Fruit fly (Drosophila melanogaster) whole organism, wandering third instar larva: ENCODE results near the gene CG7824.
A peak's percentile ranks its signal among the peaks of the same experiment; 100 is the strongest.

ENCODE experiments used
- Abd-B ChIP-seq: fragments of >200 bp; optimal IDR thresholded peaks from 2 replicates; lab custom pipeline; 2017; ENCODE audit warnings: missing biosample characterization, missing genetic modification characterization
- CG32264 ChIP-seq: fragments of 200-800 bp; sonication (Bioruptor generic); optimal IDR thresholded peaks from 2 replicates; lab custom pipeline; 2016; ENCODE audit warnings: missing biosample characterization, missing genetic modification characterization
- CG9705 ChIP-seq: fragments of 200-800 bp; sonication (Bioruptor generic); optimal IDR thresholded peaks from 2 replicates; lab custom pipeline; 2018; ENCODE audit warnings: missing biosample characterization, mild to moderate bottlenecking, missing genetic modification characterization
- CrebA ChIP-seq: fragments of 200-800 bp; sonication (Bioruptor generic); optimal IDR thresholded peaks from 2 replicates; lab custom pipeline; 2016; ENCODE audit warnings: missing biosample characterization, mild to moderate bottlenecking, missing genetic modification characterization, borderline replicate concordance
- Dfd ChIP-seq: fragments of >200 bp; optimal IDR thresholded peaks from 2 replicates; lab custom pipeline; 2017; ENCODE audit warnings: missing biosample characterization, missing genetic modification characterization
- Dif ChIP-seq: fragments of 200-275, 200-300 bp; sonication (Bioruptor generic); optimal IDR thresholded peaks from 2 replicates; lab custom pipeline; 2018; ENCODE audit warnings: missing biosample characterization, missing genetic modification characterization; ENCODE audit not compliant: partially characterized antibody
- GATAd ChIP-seq: sonication (Bioruptor generic); optimal IDR thresholded peaks from 2 replicates; lab custom pipeline; 2016; ENCODE audit warnings: missing biosample characterization, missing genetic modification characterization
- HLH106 ChIP-seq: fragments of 200-800 bp; optimal IDR thresholded peaks from 3 replicates; lab custom pipeline; 2019; ENCODE audit warnings: missing biosample characterization, mild to moderate bottlenecking, missing genetic modification characterization, moderate library complexity
- Hnf4 ChIP-seq: fragments of 200-800 bp; sonication (Bioruptor generic); optimal IDR thresholded peaks from 2 replicates; lab custom pipeline; 2016; ENCODE audit warnings: missing biosample characterization, mild to moderate bottlenecking, missing genetic modification characterization
- Hr78 ChIP-seq: fragments of >200 bp; optimal IDR thresholded peaks from 2 replicates; lab custom pipeline; 2017; ENCODE audit warnings: missing biosample characterization, missing genetic modification characterization
- Hr83 ChIP-seq: fragments of 200-300 bp; sonication (Bioruptor generic); optimal IDR thresholded peaks from 2 replicates; lab custom pipeline; 2016; ENCODE audit warnings: missing biosample characterization, mild to moderate bottlenecking, missing genetic modification characterization, moderate library complexity; ENCODE audit not compliant: poor library complexity, severe bottlenecking
- Jra ChIP-seq: sonication (Bioruptor generic); optimal IDR thresholded peaks from 2 replicates; lab custom pipeline; 2016; ENCODE audit warnings: missing biosample characterization, missing genetic modification characterization
- Mio ChIP-seq: sonication (Bioruptor generic); optimal IDR thresholded peaks from 2 replicates; lab custom pipeline; 2016; ENCODE audit warnings: missing biosample characterization, missing genetic modification characterization
- Myc ChIP-seq: fragments of >200 bp; optimal IDR thresholded peaks from 2 replicates; lab custom pipeline; 2017
- N ChIP-seq: fragments of >200 bp; optimal IDR thresholded peaks from 2 replicates; lab custom pipeline; 2018; ENCODE audit warnings: missing biosample characterization, missing external identifiers, missing genetic modification characterization
- OdsH ChIP-seq: fragments of 200-800 bp; sonication (Bioruptor generic); optimal IDR thresholded peaks from 2 replicates; lab custom pipeline; 2016; ENCODE audit warnings: missing biosample characterization, mild to moderate bottlenecking, missing genetic modification characterization
- Rel ChIP-seq, 2 experiments: fragments of 200-800 bp; sonication (Bioruptor generic) in 1 of 2; optimal IDR thresholded peaks; 2 replicates in 1 of 2; 3 replicates in 1 of 2; lab custom pipeline; 2016 to 2019; ENCODE audit warnings: mild to moderate bottlenecking in 2 of 2, missing biosample characterization in 2 of 2, missing genetic modification characterization in 2 of 2, moderate library complexity in 1 of 2
- Sp1 ChIP-seq: fragments of 200-800 bp; sonication (Bioruptor generic); optimal IDR thresholded peaks from 3 replicates; lab custom pipeline; 2019; ENCODE audit warnings: missing biosample characterization, mild to moderate bottlenecking, missing genetic modification characterization, moderate library complexity
- Vsx2 ChIP-seq: fragments of 200-300, 225-300 bp; sonication (Bioruptor generic); optimal IDR thresholded peaks from 2 replicates; lab custom pipeline; 2018; ENCODE audit warnings: missing biosample characterization, missing genetic modification characterization; ENCODE audit not compliant: partially characterized antibody
- br ChIP-seq: fragments of 200-800 bp; sonication (Bioruptor generic); optimal IDR thresholded peaks from 2 replicates; lab custom pipeline; 2016; ENCODE audit warnings: missing biosample characterization, missing genetic modification characterization
- brk ChIP-seq: fragments of 200-800 bp; sonication (Bioruptor generic); optimal IDR thresholded peaks from 2 replicates; lab custom pipeline; 2016; ENCODE audit warnings: missing biosample characterization, mild to moderate bottlenecking, missing genetic modification characterization
- dl ChIP-seq, 2 experiments: fragments of 175-275, 200-275 bp in 1 of 2; fragments of 200-275 bp in 1 of 2; sonication (Bioruptor generic); optimal IDR thresholded peaks; lab custom pipeline; 2018; ENCODE audit warnings: mild to moderate bottlenecking in 2 of 2, missing biosample characterization in 2 of 2, missing genetic modification characterization in 2 of 2, moderate library complexity in 2 of 2; ENCODE audit not compliant: partially characterized antibody in 2 of 2, insufficient read depth in 1 of 2
- dmrt93B ChIP-seq: fragments of 200-800 bp; sonication (Bioruptor generic); optimal IDR thresholded peaks from 2 replicates; lab custom pipeline; 2018; ENCODE audit warnings: missing biosample characterization, mild to moderate bottlenecking, missing genetic modification characterization
- dsf ChIP-seq: sonication (Bioruptor generic); optimal IDR thresholded peaks from 2 replicates; lab custom pipeline; 2016; ENCODE audit warnings: missing biosample characterization, missing genetic modification characterization, borderline replicate concordance
- ey ChIP-seq: fragments of 200-800 bp; sonication (Bioruptor generic); optimal IDR thresholded peaks from 2 replicates; lab custom pipeline; 2016; ENCODE audit warnings: missing biosample characterization, missing genetic modification characterization
- foxo ChIP-seq, 2 experiments: fragments of 200-800 bp; sonication (Bioruptor generic); optimal IDR thresholded peaks; 2 replicates in 1 of 2; 3 replicates in 1 of 2; lab custom pipeline; 2016 to 2017; ENCODE audit warnings: missing biosample characterization in 2 of 2, missing genetic modification characterization in 2 of 2
- fru ChIP-seq: fragments of 200-800 bp; sonication (Bioruptor generic); optimal IDR thresholded peaks from 3 replicates; lab custom pipeline; 2016; ENCODE audit warnings: missing biosample characterization, mild to moderate bottlenecking, missing genetic modification characterization
- h ChIP-seq: fragments of 200-800 bp; sonication (Bioruptor generic); optimal IDR thresholded peaks from 3 replicates; lab custom pipeline; 2016; ENCODE audit warnings: missing biosample characterization, mild to moderate bottlenecking, missing genetic modification characterization
- jim ChIP-seq: fragments of 175-275, 200-325 bp; sonication (Bioruptor generic); optimal IDR thresholded peaks from 2 replicates; lab custom pipeline; 2016; ENCODE audit warnings: missing biosample characterization, mild to moderate bottlenecking, missing genetic modification characterization
- lola ChIP-seq: fragments of >200 bp; optimal IDR thresholded peaks from 2 replicates; lab custom pipeline; 2017; ENCODE audit warnings: missing biosample characterization, missing genetic modification characterization
- pan ChIP-seq: fragments of >200 bp; optimal IDR thresholded peaks from 2 replicates; lab custom pipeline; 2017
- psq ChIP-seq: fragments of 200-800 bp; sonication (Bioruptor generic); optimal IDR thresholded peaks from 3 replicates; lab custom pipeline; 2017; ENCODE audit warnings: missing biosample characterization, mild to moderate bottlenecking, missing genetic modification characterization, moderate library complexity
- rgr ChIP-seq: fragments of 200-800 bp; sonication (Bioruptor generic); optimal IDR thresholded peaks from 3 replicates; lab custom pipeline; 2016; ENCODE audit warnings: missing biosample characterization, mild to moderate bottlenecking, missing genetic modification characterization
- sage ChIP-seq: fragments of 200-800 bp; sonication (Bioruptor generic); optimal IDR thresholded peaks from 2 replicates; lab custom pipeline; 2016; ENCODE audit warnings: missing biosample characterization, mild to moderate bottlenecking, missing genetic modification characterization
- sv ChIP-seq: fragments of 200-800 bp; sonication (Bioruptor generic); optimal IDR thresholded peaks from 3 replicates; lab custom pipeline; 2016; ENCODE audit warnings: missing biosample characterization, missing genetic modification characterization
- tai ChIP-seq: sonication (Bioruptor generic); optimal IDR thresholded peaks from 2 replicates; lab custom pipeline; 2016; ENCODE audit warnings: missing biosample characterization, missing genetic modification characterization
- usp ChIP-seq: fragments of >200 bp; optimal IDR thresholded peaks from 2 replicates; lab custom pipeline; 2017; ENCODE audit warnings: missing biosample characterization, missing genetic modification characterization
- woc ChIP-seq: sonication (Bioruptor generic); optimal IDR thresholded peaks from 2 replicates; lab custom pipeline; 2016; ENCODE audit warnings: missing biosample characterization, mild to moderate bottlenecking, missing genetic modification characterization

CG7824 gene

dm6 chr3R:29876733-29877193 is 18.0 kb upstream of the CG7824 start, which contains the start of gene CG31038:
CG31038 (plus strand) TSS chr3R:29877059.
- TF ChIP-seq sage (GFP tag; lab: Kevin White, UChicago) (peak; percentile 62), br (GFP tag; lab: Kevin White, UChicago) (peak; percentile 59), Myc (lab: Kevin White, UChicago) (no peak), brk (peak; percentile 71), Dfd (GFP tag; lab: Kevin White, UChicago) (no peak), dsf (GFP tag; lab: Kevin White, UChicago) (no peak), dmrt93B (GFP tag; lab: Kevin White, UChicago) (peak; percentile 16), dl (GFP tag; optimal IDR thresholded peaks at IDR 0.05; lab: Kevin White, UChicago; ENCODE audit: insufficient read depth in 1 of 2, partially characterized antibody in 2 of 2) (peak; percentile 66 to 76), usp (no peak), lola (GFP tag; lab: Kevin White, UChicago) (no peak), fru (peak; percentile 51), woc (peak; percentile 92), tai (GFP tag; lab: Kevin White, UChicago) (no peak), Sp1 (GFP tag; lab: Kevin White, UChicago) (peak; percentile 39), ey (GFP tag; lab: Kevin White, UChicago) (peak; percentile 55), HLH106 (peak; percentile 35), sv (GFP tag; lab: Kevin White, UChicago) (no peak), Mio (GFP tag; lab: Kevin White, UChicago) (no peak), rgr (GFP tag; lab: Kevin White, UChicago) (peak; percentile 15), GATAd (GFP tag; lab: Kevin White, UChicago) (no peak), Jra (GFP tag; lab: Kevin White, UChicago) (peak; percentile 43), Abd-B (GFP tag; lab: Kevin White, UChicago) (no peak), jim (no peak), N (GFP tag; lab: Kevin White, UChicago) (peak; percentile 34), OdsH (GFP tag; lab: Kevin White, UChicago) (peak; percentile 59), CG9705 (no peak), foxo (GFP tag; optimal IDR thresholded peaks at IDR 0.05; lab: Kevin White, UChicago) (peak in 1 of 2 experiments; percentile 37), Rel (GFP tag; optimal IDR thresholded peaks at IDR 0.05; lab: Kevin White, UChicago) (no peak), Rel (tag; optimal IDR thresholded peaks at IDR 0.05; lab: Kevin White, UChicago) (peak; percentile 67), Vsx2 (peak; percentile 46), Hnf4 (GFP tag; lab: Kevin White, UChicago) (peak; percentile 63), CrebA (no peak), Hr83 (GFP tag; lab: Kevin White, UChicago) (peak; percentile 78), h (peak; percentile 65), Hr78 (GFP tag; lab: Kevin White, UChicago) (no peak), Dif (GFP tag; lab: Kevin White, UChicago) (peak; percentile 92), psq (GFP tag; lab: Kevin White, UChicago) (peak; percentile 44), pan (lab: Kevin White, UChicago) (no peak), CG32264 (GFP tag; lab: Kevin White, UChicago) (no peak)

dm6 chr3R:29876232-29876631 is 17.5 kb upstream of the CG7824 start:
- TF ChIP-seq psq (GFP tag; lab: Kevin White, UChicago): no peak
- TF ChIP-seq sage (GFP tag; lab: Kevin White, UChicago): no peak
- no peak for TF ChIP-seq ey (GFP tag; lab: Kevin White, UChicago)
- peak; percentile 84 for TF ChIP-seq Dif (GFP tag; lab: Kevin White, UChicago)
- TF ChIP-seq Hr78 (GFP tag; lab: Kevin White, UChicago): no peak
- TF ChIP-seq dl (GFP tag; optimal IDR thresholded peaks at IDR 0.05; lab: Kevin White, UChicago; ENCODE audit: insufficient read depth in 1 of 2, partially characterized antibody in 2 of 2): peak; percentile 60 to 78
